Fruit fly (Drosophila melanogaster): ENCODE data around the gene CG32756.

The CG32756 gene

DNA sequence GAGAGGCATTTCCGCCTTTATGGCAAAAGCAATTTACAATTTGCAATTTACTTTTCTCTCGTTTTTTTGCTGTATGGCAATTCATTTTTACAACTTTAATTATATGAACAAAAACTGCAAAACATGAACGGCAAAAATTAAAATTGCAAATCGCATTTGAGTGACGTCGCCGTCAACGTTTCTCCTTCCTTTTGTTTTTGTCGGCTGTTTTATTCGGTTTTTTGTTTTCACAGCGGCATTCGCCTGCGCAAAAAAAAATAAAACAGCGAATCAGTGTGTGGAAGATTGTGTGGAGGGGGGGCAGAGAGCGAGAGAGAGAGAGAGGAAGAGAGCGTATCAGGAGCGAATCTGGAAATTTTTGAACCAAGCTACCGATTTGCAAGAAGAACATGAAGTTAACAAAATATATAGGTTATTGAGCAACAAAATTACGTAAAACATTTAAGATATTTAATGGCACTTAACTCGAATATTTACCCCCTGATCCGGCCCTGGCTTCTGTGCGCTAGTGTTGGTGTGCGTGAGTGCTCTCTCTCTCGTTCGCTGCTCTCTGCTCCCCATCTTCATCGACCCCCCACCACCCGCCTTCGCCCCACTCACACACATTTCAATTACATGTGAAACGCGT lies 26.9 kb upstream of the CG32756 start (continued):
- TF ChIP-seq CG10631 (GFP tag; optimal IDR thresholded peaks at IDR 0.05) (peak; percentile 99), CG16779 (tag; optimal IDR thresholded peaks at IDR 0.05) (peak; percentile 99), CG6808 (GFP tag; optimal IDR thresholded peaks at IDR 0.05) (peak; percentile 99), CG6792 (GFP tag; optimal IDR thresholded peaks at IDR 0.05) (peak; percentile 100), topi (GFP tag; optimal IDR thresholded peaks at IDR 0.05) (peak; percentile 99), lz (GFP tag; optimal IDR thresholded peaks at IDR 0.05) (peak; percentile 100), Gug (GFP tag; IDR thresholded peaks at IDR 0.05) (peak; percentile 99), CG32006 (GFP tag; optimal IDR thresholded peaks at IDR 0.05) (peak; percentile 100), fd85E (GFP tag; optimal IDR thresholded peaks at IDR 0.05) (peak; percentile 98), salr (GFP tag; optimal IDR thresholded peaks at IDR 0.05) (peak; percentile 99), CG9139 (GFP tag; optimal IDR thresholded peaks at IDR 0.05) (peak; percentile 99), Sox102F (GFP tag; optimal IDR thresholded peaks at IDR 0.05) (peak; percentile 99), Ets21C (GFP tag; optimal IDR thresholded peaks at IDR 0.05) (peak; percentile 99), Eip93F (GFP tag; optimal IDR thresholded peaks at IDR 0.05) (peak; percentile 97), CG31627 (GFP tag; optimal IDR thresholded peaks at IDR 0.05) (peak; percentile 99), Sox14 (GFP tag; optimal IDR thresholded peaks at IDR 0.05) (peak; percentile 100), CG1621 (tag; optimal IDR thresholded peaks at IDR 0.05) (peak; percentile 99), CG10669 (GFP tag; optimal IDR thresholded peaks at IDR 0.05) (peak; percentile 99), dac (GFP tag; optimal IDR thresholded peaks at IDR 0.05) (peak; percentile 99), CG8119 (GFP tag; IDR thresholded peaks at IDR 0.05) (peak; percentile 99)

dm6 chrX:5920932-5921331 lies 24.6 kb upstream of the CG32756 start:
- TF ChIP-seq CG32006 (GFP tag; optimal IDR thresholded peaks at IDR 0.05): peak; percentile 1
- TF ChIP-seq CG9139 (GFP tag; optimal IDR thresholded peaks at IDR 0.05): no peak
- TF ChIP-seq CG6163 (GFP tag; IDR thresholded peaks at IDR 0.05): 0 out of 3 replicates have a peak, but pooled peaks have one; percentile 19
- TF ChIP-seq Eip78C (GFP tag): no peak
- no peak for TF ChIP-seq Met (GFP tag; optimal IDR thresholded peaks at IDR 0.05)
- peak; percentile 6 for TF ChIP-seq CG16779 (tag; optimal IDR thresholded peaks at IDR 0.05)
- no peak for TF ChIP-seq CG31627 (GFP tag; optimal IDR thresholded peaks at IDR 0.05)
- TF ChIP-seq spab (GFP tag; optimal IDR thresholded peaks at IDR 0.05): no peak
- no peak for TF ChIP-seq lz (GFP tag; optimal IDR thresholded peaks at IDR 0.05)
- TF ChIP-seq ss (GFP tag; optimal IDR thresholded peaks at IDR 0.05): no peak
- TF ChIP-seq CG6276 (GFP tag; optimal IDR thresholded peaks at IDR 0.05): peak; percentile 55
- no peak for TF ChIP-seq Sox102F (GFP tag; optimal IDR thresholded peaks at IDR 0.05)
- TF ChIP-seq CG1621 (tag; optimal IDR thresholded peaks at IDR 0.05): no peak
- TF ChIP-seq CG7368 (GFP tag; optimal IDR thresholded peaks at IDR 0.05): no peak
- TF ChIP-seq CG6808 (GFP tag; optimal IDR thresholded peaks at IDR 0.05): no peak
- no peak for TF ChIP-seq salr (GFP tag; optimal IDR thresholded peaks at IDR 0.05)
- TF ChIP-seq CG15336 (GFP tag; IDR thresholded peaks at IDR 0.05): peak; percentile 49; the same call in 1 of the 2 replicates
- peak; percentile 57; the same call in 2 of the 3 replicates for TF ChIP-seq eg (GFP tag; IDR thresholded peaks at IDR 0.05)
- TF ChIP-seq topi (GFP tag; optimal IDR thresholded peaks at IDR 0.05): no peak
- TF ChIP-seq Eip93F (GFP tag; optimal IDR thresholded peaks at IDR 0.05): no peak
- TF ChIP-seq Hr4 (GFP tag; optimal IDR thresholded peaks at IDR 0.05): no peak
- TF ChIP-seq CG8119 (GFP tag; IDR thresholded peaks at IDR 0.05): no peak; the same call in 2 of the 3 replicates

dm6 chrX:5922057-5922456 lies 23.4 kb upstream of the CG32756 start:
- TF ChIP-seq Eip78C (GFP tag) (peak; percentile 5), CG11902 (GFP tag; optimal IDR thresholded peaks at IDR 0.05) (no peak), pdm3 (GFP tag; optimal IDR thresholded peaks at IDR 0.05) (no peak), esn (GFP tag; optimal IDR thresholded peaks at IDR 0.05) (no peak), CG1621 (tag; optimal IDR thresholded peaks at IDR 0.05) (no peak), Sox14 (GFP tag; optimal IDR thresholded peaks at IDR 0.05) (no peak)

- TF ChIP-seq net (GFP tag; optimal IDR thresholded peaks at IDR 0.05): peak; percentile 64
- peak; percentile 84 for TF ChIP-seq Hr39 (GFP tag; optimal IDR thresholded peaks at IDR 0.05)
- TF ChIP-seq Gug (GFP tag; IDR thresholded peaks at IDR 0.05): 0 out of 2 replicates have a peak, but pooled peaks have one; percentile 21
- peak; percentile 53; the same call in 2 of the 3 replicates for TF ChIP-seq CG8119 (GFP tag; IDR thresholded peaks at IDR 0.05)
- peak; percentile 79 for TF ChIP-seq acj6 (GFP tag; optimal IDR thresholded peaks at IDR 0.05)
- no peak for TF ChIP-seq Hr38 (GFP tag; optimal IDR thresholded peaks at IDR 0.05)
- peak; percentile 38; the same call in 1 of the 3 replicates for TF ChIP-seq eg (GFP tag; IDR thresholded peaks at IDR 0.05)
- TF ChIP-seq CG8319 (GFP tag; optimal IDR thresholded peaks at IDR 0.05): peak; percentile 71
- peak; percentile 12 for TF ChIP-seq CG9139 (GFP tag; optimal IDR thresholded peaks at IDR 0.05)
- TF ChIP-seq pdm3 (GFP tag; optimal IDR thresholded peaks at IDR 0.05): peak; percentile 75
- TF ChIP-seq CG3919 (GFP tag; optimal IDR thresholded peaks at IDR 0.05): peak; percentile 70
- TF ChIP-seq CG11294 (GFP tag; IDR thresholded peaks at IDR 0.05): no peak
- peak; percentile 83 for TF ChIP-seq CG31627 (GFP tag; optimal IDR thresholded peaks at IDR 0.05)
- peak; percentile 36 for TF ChIP-seq CG16779 (tag; optimal IDR thresholded peaks at IDR 0.05)
- peak; percentile 59 for TF ChIP-seq CG10631 (GFP tag; optimal IDR thresholded peaks at IDR 0.05)
- no peak for TF ChIP-seq salr (GFP tag; optimal IDR thresholded peaks at IDR 0.05)
- peak; percentile 81 for TF ChIP-seq Eip75B (GFP tag; optimal IDR thresholded peaks at IDR 0.05)
- peak; percentile 43 for TF ChIP-seq Ets96B (tag; optimal IDR thresholded peaks at IDR 0.05)
- TF ChIP-seq CG6808 (GFP tag; optimal IDR thresholded peaks at IDR 0.05): no peak
- peak; percentile 47 for TF ChIP-seq Eip93F (GFP tag; optimal IDR thresholded peaks at IDR 0.05)
- peak; percentile 35 for TF ChIP-seq Hr4 (GFP tag; optimal IDR thresholded peaks at IDR 0.05)
Observed at dm6 chrX:5923124-5923523, 22.4 kb upstream of the CG32756 start.

Measured in whole organism, prepupa.